Fruit fly (Drosophila melanogaster): Measurements from ENCODE around the gene Msp300.
A peak's percentile ranks its signal among the peaks of the same experiment; 100 is the strongest.

Msp300 gene

dm6 chr2L:5232967-5233909, 132.6 kb downstream of the Msp300 start (continued):
- TF ChIP-seq Aef1 (GFP tag; IDR thresholded peaks at IDR 0.05) (no peak), fru (optimal IDR thresholded peaks at IDR 0.05) (no peak), CG8281 (tag; optimal IDR thresholded peaks at IDR 0.05) (no peak), CTCF (GFP tag; optimal IDR thresholded peaks at IDR 0.05) (no peak), kay (GFP tag; optimal IDR thresholded peaks at IDR 0.05) (no peak), Atf3 (GFP tag; optimal IDR thresholded peaks at IDR 0.05) (no peak), CG32532 (GFP tag; IDR thresholded peaks at IDR 0.05) (no peak), CG43689 (GFP tag; IDR thresholded peaks at IDR 0.05) (no peak), ab (GFP tag; optimal IDR thresholded peaks at IDR 0.05) (no peak), wdn (GFP tag; IDR thresholded peaks at IDR 0.05) (no peak), CG2116 (GFP tag; optimal IDR thresholded peaks at IDR 0.05) (no peak), kah (GFP tag; optimal IDR thresholded peaks at IDR 0.05) (no peak), CG2712 (tag; optimal IDR thresholded peaks at IDR 0.05) (no peak), CG10654 (GFP tag; optimal IDR thresholded peaks at IDR 0.05) (no peak), h (optimal IDR thresholded peaks at IDR 0.05) (no peak), PHDP (tag; optimal IDR thresholded peaks at IDR 0.05) (peak; percentile 19), HLH4C (GFP tag; IDR thresholded peaks at IDR 0.05; ENCODE audit: partially characterized antibody) (no peak), sens-2 (GFP tag; IDR thresholded peaks at IDR 0.05) (0 out of 2 replicates have a peak, but pooled peaks have one; percentile 7), exex (tag; optimal IDR thresholded peaks at IDR 0.05) (peak; percentile 92), CG32767 (GFP tag; IDR thresholded peaks at IDR 0.05) (no peak), otp (GFP tag; IDR thresholded peaks at IDR 0.05) (no peak), schlank (tag; optimal IDR thresholded peaks at IDR 0.05) (peak; percentile 14), CG18619 (GFP tag; optimal IDR thresholded peaks at IDR 0.05) (no peak), Deaf1 (tag; optimal IDR thresholded peaks at IDR 0.05) (peak; percentile 12), MBD-R2 (GFP tag; IDR thresholded peaks at IDR 0.05) (no peak), CG1602 (GFP tag; optimal IDR thresholded peaks at IDR 0.05) (no peak), CG2199 (GFP tag; IDR thresholded peaks at IDR 0.05) (0 out of 3 replicates have a peak, but pooled peaks have one; percentile 54), HLHmδ (GFP tag; optimal IDR thresholded peaks at IDR 0.05) (no peak), CG12299 (tag; optimal IDR thresholded peaks at IDR 0.05) (no peak), crc (GFP tag; optimal IDR thresholded peaks at IDR 0.05) (no peak), slbo (GFP tag; IDR thresholded peaks at IDR 0.05) (no peak), ac (GFP tag; optimal IDR thresholded peaks at IDR 0.05) (no peak), cato (GFP tag; optimal IDR thresholded peaks at IDR 0.05; ENCODE audit: borderline replicate concordance) (no peak), disco-r (GFP tag; optimal IDR thresholded peaks at IDR 0.05) (no peak), CG4730 (GFP tag; IDR thresholded peaks at IDR 0.05) (no peak), hbn (GFP tag; IDR thresholded peaks at IDR 0.05; ENCODE audit: partially characterized antibody) (no peak), Bdp1 (GFP tag; optimal IDR thresholded peaks at IDR 0.05) (no peak), en (GFP tag; optimal IDR thresholded peaks at IDR 0.05) (no peak), maf-S (GFP tag; optimal IDR thresholded peaks at IDR 0.05) (no peak), sob (GFP tag; IDR thresholded peaks at IDR 0.05) (no peak), CG16863 (GFP tag; optimal IDR thresholded peaks at IDR 0.05) (no peak), CG13775 (GFP tag; optimal IDR thresholded peaks at IDR 0.05) (no peak), nerfin-1 (tag; optimal IDR thresholded peaks at IDR 0.05) (no peak), sqz (GFP tag; optimal IDR thresholded peaks at IDR 0.05) (no peak), Ets97D (GFP tag; optimal IDR thresholded peaks at IDR 0.05) (no peak), Rx (GFP tag; IDR thresholded peaks at IDR 0.05) (no peak), trem (tag; optimal IDR thresholded peaks at IDR 0.05) (no peak), CG6254 (GFP tag; optimal IDR thresholded peaks at IDR 0.05) (peak; percentile 10), usp (GFP tag; optimal IDR thresholded peaks at IDR 0.05) (no peak), zen (tag; optimal IDR thresholded peaks at IDR 0.05) (no peak), CG4404 (GFP tag; IDR thresholded peaks at IDR 0.05) (no peak), CG2889 (GFP tag; IDR thresholded peaks at IDR 0.05) (no peak)

Measured in whole organism, embryonic.